Fruit fly (Drosophila melanogaster): ENCODE data around the gene CtsL4.

The CtsL4 gene

DNA sequence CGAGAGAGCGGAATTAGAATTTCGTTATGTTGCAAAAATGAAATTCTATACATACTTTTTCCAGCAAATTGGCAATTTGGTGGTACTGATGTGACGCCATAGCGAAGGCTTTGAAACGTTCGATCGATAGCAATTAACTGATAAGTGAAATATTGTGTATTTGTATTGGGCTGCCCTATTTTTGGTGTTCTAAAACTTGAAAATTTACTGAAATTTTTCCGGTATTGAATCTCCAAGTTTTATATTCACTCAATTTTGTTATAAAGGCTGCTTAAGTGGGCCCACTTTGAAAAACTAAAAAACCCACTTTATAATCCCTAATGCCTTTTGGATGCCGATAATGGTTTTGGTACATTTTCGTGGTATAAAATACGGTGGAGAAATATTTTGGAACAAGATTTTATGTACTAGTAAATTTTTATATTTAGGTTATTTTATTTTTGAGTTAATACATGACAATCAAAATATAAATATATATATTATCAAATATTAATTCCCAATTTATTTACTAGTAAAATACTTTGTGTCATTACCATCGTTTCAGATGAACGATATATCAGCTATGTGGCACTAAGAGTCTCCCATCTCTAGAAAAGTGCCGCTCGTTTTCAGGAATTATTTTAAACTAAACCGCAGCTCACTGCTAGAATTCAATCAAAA, 6.1 kb upstream of the CtsL4 start, which contains the start of the genes Cand1 and pim (continued):
- no peak for TF ChIP-seq CG14965 (GFP tag; optimal IDR thresholded peaks at IDR 0.05; ENCODE audit: borderline replicate concordance)
- TF ChIP-seq danr (GFP tag; IDR thresholded peaks at IDR 0.05), result no peak
- no peak for TF ChIP-seq pb (GFP tag; optimal IDR thresholded peaks at IDR 0.05)
- TF ChIP-seq CG4282 (GFP tag; optimal IDR thresholded peaks at IDR 0.05), result no peak
- TF ChIP-seq Usf (GFP tag; optimal IDR thresholded peaks at IDR 0.05), result no peak
- TF ChIP-seq zen2 (GFP tag; IDR thresholded peaks at IDR 0.05; ENCODE audit: partially characterized antibody), result no peak; the same call in 2 of the 3 replicates
- no peak for TF ChIP-seq CG9609 (GFP tag; optimal IDR thresholded peaks at IDR 0.05)
- TF ChIP-seq trem (tag; optimal IDR thresholded peaks at IDR 0.05), result peak; percentile 81
- TF ChIP-seq CG1647 (GFP tag; optimal IDR thresholded peaks at IDR 0.05), result no peak
- TF ChIP-seq Ptx1 (GFP tag; IDR thresholded peaks at IDR 0.05), result no peak
- no peak for TF ChIP-seq gsb (GFP tag; IDR thresholded peaks at IDR 0.05)
- peak; percentile 73 for TF ChIP-seq unc-4 (GFP tag; IDR thresholded peaks at IDR 0.05; ENCODE audit: partially characterized antibody)
- TF ChIP-seq CG10366 (GFP tag; IDR thresholded peaks at IDR 0.05), result no peak
- no peak for TF ChIP-seq CG13296 (GFP tag; optimal IDR thresholded peaks at IDR 0.05)
- TF ChIP-seq luna (GFP tag; optimal IDR thresholded peaks at IDR 0.05), result no peak
- TF ChIP-seq slbo (GFP tag; IDR thresholded peaks at IDR 0.05), result peak; percentile 55; the same call in 1 of the 2 replicates
- no peak for TF ChIP-seq fru (optimal IDR thresholded peaks at IDR 0.05)
- peak; percentile 10 for TF ChIP-seq CG33557 (GFP tag; optimal IDR thresholded peaks at IDR 0.05)
- TF ChIP-seq eyg (GFP tag; optimal IDR thresholded peaks at IDR 0.05), result no peak
- no peak for TF ChIP-seq cg (GFP tag; optimal IDR thresholded peaks at IDR 0.05)
- TF ChIP-seq NfI (GFP tag; optimal IDR thresholded peaks at IDR 0.05), result no peak
- TF ChIP-seq E2f1 (GFP tag; IDR thresholded peaks at IDR 0.05), result no peak
- TF ChIP-seq Stat92E (GFP tag; optimal IDR thresholded peaks at IDR 0.05), result no peak
- no peak for TF ChIP-seq slp2 (GFP tag; optimal IDR thresholded peaks at IDR 0.05)
- TF ChIP-seq hb (GFP tag; IDR thresholded peaks at IDR 0.05; ENCODE audit: partially characterized antibody), result no peak
- peak; percentile 70 for TF ChIP-seq CG16813 (GFP tag; IDR thresholded peaks at IDR 0.05; ENCODE audit: partially characterized antibody)
- TF ChIP-seq dimm (GFP tag; IDR thresholded peaks at IDR 0.05), result no peak
- TF ChIP-seq Awh (GFP tag; IDR thresholded peaks at IDR 0.05), result no peak
- TF ChIP-seq B-H2 (GFP tag; optimal IDR thresholded peaks at IDR 0.05), result no peak
- no peak for TF ChIP-seq CG6683 (GFP tag; optimal IDR thresholded peaks at IDR 0.05)
- no peak for TF ChIP-seq Mad (GFP tag; optimal IDR thresholded peaks at IDR 0.05)
- TF ChIP-seq Dek (tag; optimal IDR thresholded peaks at IDR 0.05), result no peak
- no peak for TF ChIP-seq CG8290 (GFP tag; optimal IDR thresholded peaks at IDR 0.05)
- no peak for TF ChIP-seq CG8290 (tag; optimal IDR thresholded peaks at IDR 0.05)
- no peak for TF ChIP-seq CG1024 (GFP tag; IDR thresholded peaks at IDR 0.05)
- no peak for TF ChIP-seq CG4360 (GFP tag; IDR thresholded peaks at IDR 0.05)
- no peak for TF ChIP-seq cato (GFP tag; optimal IDR thresholded peaks at IDR 0.05; ENCODE audit: borderline replicate concordance)
- no peak for TF ChIP-seq ranshi (GFP tag; IDR thresholded peaks at IDR 0.05)
- TF ChIP-seq sd (tag; optimal IDR thresholded peaks at IDR 0.05), result peak; percentile 50
- no peak for TF ChIP-seq pan (optimal IDR thresholded peaks at IDR 0.05)
- TF ChIP-seq pan (GFP tag; optimal IDR thresholded peaks at IDR 0.05 in 1 of 2, IDR thresholded peaks at IDR 0.05 in 1 of 2), result no peak
- TF ChIP-seq Blimp-1 (GFP tag; optimal IDR thresholded peaks at IDR 0.05), result no peak
- TF ChIP-seq sens-2 (GFP tag; IDR thresholded peaks at IDR 0.05), result no peak
- no peak for TF ChIP-seq disco-r (GFP tag; optimal IDR thresholded peaks at IDR 0.05)
- TF ChIP-seq CG12219 (GFP tag; optimal IDR thresholded peaks at IDR 0.05), result no peak
- TF ChIP-seq CG5245 (GFP tag; optimal IDR thresholded peaks at IDR 0.05), result no peak
- TF ChIP-seq ATbp (GFP tag; optimal IDR thresholded peaks at IDR 0.05), result no peak
- TF ChIP-seq Lhr (GFP tag; optimal IDR thresholded peaks at IDR 0.05), result peak; percentile 53
- TF ChIP-seq Hr39 (optimal IDR thresholded peaks at IDR 0.05), result no peak
- TF ChIP-seq Fer1 (GFP tag; optimal IDR thresholded peaks at IDR 0.05), result peak; percentile 3
- TF ChIP-seq Med (GFP tag), result peak; percentile 17
